Worm (Caenorhabditis elegans): ENCODE data around the gene grl-26.
A peak's percentile ranks its signal among the peaks of the same experiment; 100 is the strongest.

DNA sequence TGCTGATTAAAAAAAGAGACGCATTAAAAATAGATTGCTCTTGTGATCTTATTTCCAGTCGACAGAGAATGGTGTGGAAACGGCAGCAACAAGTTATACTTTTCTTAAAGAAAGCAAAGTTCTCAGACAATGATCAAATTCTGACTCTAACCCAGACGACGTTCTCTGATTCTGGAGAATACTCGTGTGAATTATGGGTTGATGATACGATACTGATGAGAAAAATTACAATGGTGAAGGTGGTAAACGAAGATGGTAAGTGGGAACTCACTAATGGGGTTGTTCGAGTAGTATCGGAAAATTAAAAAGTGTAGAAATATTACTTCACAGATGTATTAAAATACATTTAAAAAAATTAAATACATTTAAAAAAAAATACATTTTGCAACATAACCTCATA is 44.3 kb downstream of the grl-26 start:
- TF ChIP-seq aly-2 (tag; optimal IDR thresholded peaks at IDR 0.05), result no peak
- no peak for TF ChIP-seq nhr-237 (tag; optimal IDR thresholded peaks at IDR 0.05)
- TF ChIP-seq tag-97 (GFP tag; IDR thresholded peaks at IDR 0.05), result no peak
- no peak for TF ChIP-seq D1046.2 (GFP tag; IDR thresholded peaks at IDR 0.05)
- no peak for TF ChIP-seq ZK546.5 (tag; optimal IDR thresholded peaks at IDR 0.05)
- TF ChIP-seq unc-62 (GFP tag; optimal IDR thresholded peaks at IDR 0.05 in 1 of 2), result peak in 1 of 2 experiments; percentile 64
- no peak for TF ChIP-seq unc-62 (tag; optimal IDR thresholded peaks at IDR 0.05)
- TF ChIP-seq lin-15B (tag; optimal IDR thresholded peaks at IDR 0.05), result no peak
- TF ChIP-seq nhr-76 (tag; optimal IDR thresholded peaks at IDR 0.05), result no peak
- TF ChIP-seq ztf-11 (tag; optimal IDR thresholded peaks at IDR 0.05), result no peak
- TF ChIP-seq ama-1 (optimal IDR thresholded peaks at IDR 0.05), result no peak
- no peak for TF ChIP-seq nhr-41 (GFP tag; IDR thresholded peaks at IDR 0.05)
